Fruit fly (Drosophila melanogaster) whole organism, embryonic: Measurements from ENCODE around the gene CG42302.

ENCODE experiments used
- Ada2b ChIP-seq: fragments of 200-800 bp; sonication (Bioruptor generic); IDR thresholded peaks from 2 replicates; pipeline ENCODE4 v1.3.6; 2022; ENCODE audit warnings: missing biosample characterization, missing genetic modification characterization
- CG13287 ChIP-seq: fragments of 200-800 bp; sonication (Bioruptor generic); IDR thresholded peaks from 2 replicates; pipeline ENCODE4 v1.3.6; 2022; ENCODE audit warnings: missing biosample characterization, missing genetic modification characterization; ENCODE audit not compliant: partially characterized antibody
- CG3163 ChIP-seq: fragments of 200-800 bp; sonication (Bioruptor generic); optimal IDR thresholded peaks from 3 replicates; lab custom pipeline; 2016; ENCODE audit warnings: missing biosample characterization, missing genetic modification characterization
- CG33213 ChIP-seq: fragments of 200-800 bp; sonication (Bioruptor generic); optimal IDR thresholded peaks from 3 replicates; lab custom pipeline; 2016; ENCODE audit warnings: missing biosample characterization, missing genetic modification characterization
- CG6765 ChIP-seq: fragments of 200-800 bp; sonication (Bioruptor generic); optimal IDR thresholded peaks from 3 replicates; lab custom pipeline; 2017; ENCODE audit warnings: missing biosample characterization, mild to moderate bottlenecking, missing genetic modification characterization
- CG6791 ChIP-seq: fragments of 200-800 bp; sonication (Bioruptor generic); IDR thresholded peaks from 3 replicates; pipeline ENCODE4 v1.3.6; 2022; ENCODE audit warnings: missing biosample characterization, missing genetic modification characterization; ENCODE audit not compliant: partially characterized antibody
- CG8359 ChIP-seq: fragments of 200-800 bp; sonication (Bioruptor generic); optimal IDR thresholded peaks from 2 replicates; lab custom pipeline; 2017; ENCODE audit warnings: missing biosample characterization, mild to moderate bottlenecking, missing genetic modification characterization, borderline replicate concordance
- CTCF ChIP-seq: fragments of 200-800 bp; sonication (Bioruptor generic); optimal IDR thresholded peaks from 2 replicates; lab custom pipeline; 2017; ENCODE audit warnings: missing biosample characterization, mild to moderate bottlenecking, missing genetic modification characterization, moderate library complexity
- CkIIα-i1 ChIP-seq: fragments of 200-800 bp; sonication (Bioruptor generic); IDR thresholded peaks from 2 replicates; pipeline ENCODE4 v1.3.6; 2022; ENCODE audit warnings: missing biosample characterization, missing genetic modification characterization
- Hr3 ChIP-seq: fragments of 200-800 bp; sonication (Bioruptor generic); optimal IDR thresholded peaks from 3 replicates; lab custom pipeline; 2016; ENCODE audit warnings: missing biosample characterization, missing genetic modification characterization
- Mad ChIP-seq: fragments of 200-800 bp; sonication (Bioruptor generic); optimal IDR thresholded peaks from 2 replicates; lab custom pipeline; 2016; ENCODE audit warnings: missing biosample characterization, missing genetic modification characterization
- gem ChIP-seq: fragments of 200-800 bp; sonication (Bioruptor generic); optimal IDR thresholded peaks from 2 replicates; lab custom pipeline; 2019; ENCODE audit warnings: missing biosample characterization, mild to moderate bottlenecking, missing genetic modification characterization, moderate library complexity
- hkb ChIP-seq, 2 experiments: fragments of 200-800 bp in 1 of 2; fragments of >200 bp in 1 of 2; sonication (Bioruptor generic) in 1 of 2; IDR thresholded peaks in 1 of 2; optimal IDR thresholded peaks in 1 of 2; 2 replicates each; pipeline versions ENCODE4 v1.3.6 to Lab custom; 2017 to 2022; ENCODE audit warnings: missing biosample characterization in 1 of 2, missing genetic modification characterization in 1 of 2
- pb ChIP-seq: fragments of 200-800 bp; sonication (Bioruptor generic); optimal IDR thresholded peaks from 3 replicates; lab custom pipeline; 2016; ENCODE audit warnings: missing biosample characterization, missing genetic modification characterization

DNA sequence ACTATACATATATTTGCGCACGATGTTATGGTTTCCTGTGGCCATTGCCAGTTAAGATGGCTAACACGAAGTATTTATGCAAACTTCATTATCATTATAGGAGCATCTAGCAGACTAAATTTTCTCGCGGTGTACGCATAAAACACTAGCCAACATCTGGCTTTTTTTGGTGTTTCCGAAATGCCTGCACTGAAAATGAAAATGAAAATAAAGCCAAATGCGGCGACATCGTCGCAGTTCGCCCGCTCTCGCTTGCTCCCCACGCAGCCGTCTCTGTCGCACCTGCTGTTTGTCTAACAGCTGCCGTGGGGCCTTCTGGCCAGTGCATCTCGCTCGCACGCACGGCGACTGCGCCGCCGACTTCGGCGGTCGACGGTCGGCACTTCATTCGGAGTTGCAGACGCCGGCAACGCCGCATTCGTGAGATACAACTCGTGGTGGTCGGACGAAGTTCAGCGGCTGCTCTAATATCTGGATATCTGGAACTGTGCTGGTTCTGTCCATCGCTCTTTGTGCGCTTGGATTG, 49.4 kb upstream of the CG42302 start, which contains the start of gene CG6891:
- peak; percentile 11 for TF ChIP-seq Hr3 (GFP tag; lab: Kevin White, UChicago)
- no peak for TF ChIP-seq Ada2b (GFP tag; lab: Robert Waterston, UW)
- peak; percentile 41; the same call in 1 of the 2 replicates for TF ChIP-seq CG13287 (GFP tag; lab: Robert Waterston, UW)
- peak; percentile 2 for TF ChIP-seq pb (GFP tag; lab: Kevin White, UChicago)
- TF ChIP-seq CG3163, result no peak
- no peak for TF ChIP-seq CkIIα-i1
- TF ChIP-seq CG33213 (GFP tag; lab: Kevin White, UChicago), result no peak
- no peak for TF ChIP-seq hkb (optimal IDR thresholded peaks at IDR 0.05; lab: Kevin White, UChicago)
- peak; percentile 29; the same call in 1 of the 2 replicates for TF ChIP-seq hkb (GFP tag; IDR thresholded peaks at IDR 0.05; lab: Robert Waterston, UW)
- TF ChIP-seq CG8359, result no peak
- no peak for TF ChIP-seq CG6765 (GFP tag; lab: Kevin White, UChicago)
- TF ChIP-seq CG6791 (GFP tag; lab: Robert Waterston, UW), result no peak
- TF ChIP-seq Mad (GFP tag; lab: Kevin White, UChicago), result peak; percentile 37
- peak; percentile 55 for TF ChIP-seq gem
- no peak for TF ChIP-seq CTCF (GFP tag; lab: Kevin White, UChicago)
